Worm (Caenorhabditis elegans) whole organism, L4/young adult: Measurements from ENCODE around the gene F31B9.3.

Experiments
- W03F9.2 ChIP-seq: fragments of 150-350 bp; optimal IDR thresholded peaks from 2 replicates; lab custom pipeline; 2014; ENCODE audit warnings: missing biosample characterization, missing genetic modification characterization
- him-1 ChIP-seq: sonication (generic microtip); optimal IDR thresholded peaks from 2 replicates; lab custom pipeline; 2016; ENCODE audit warnings: missing genotype, missing genetic modification reagents, missing genetic modification characterization, missing compliant biosample characterization

DNA sequence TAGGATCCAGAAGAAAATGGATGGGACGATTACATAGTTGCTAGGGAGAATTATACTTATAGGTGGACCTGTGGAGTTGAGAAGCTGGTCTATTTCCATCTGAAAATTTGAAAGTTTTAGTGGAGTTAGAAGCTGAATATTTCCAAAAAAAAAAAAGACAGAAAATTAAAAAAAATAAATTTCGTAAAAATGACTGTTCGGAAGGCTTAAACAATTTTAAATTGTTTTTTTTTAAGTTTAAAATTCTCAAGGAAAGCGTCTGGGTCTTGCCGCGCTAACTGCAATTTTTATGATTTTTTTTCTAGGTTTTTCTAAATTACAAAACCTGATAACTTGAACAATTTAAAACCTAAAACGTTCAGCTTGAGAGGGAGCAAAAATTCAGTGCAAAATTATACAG, 15.7 kb downstream of the F31B9.3 start, which contains the start of gene mrp-3:
- TF ChIP-seq him-1 (no peak), W03F9.2 (no peak)
